Worm (Caenorhabditis elegans): ENCODE results near the gene srh-17.

The srh-17 gene

DNA sequence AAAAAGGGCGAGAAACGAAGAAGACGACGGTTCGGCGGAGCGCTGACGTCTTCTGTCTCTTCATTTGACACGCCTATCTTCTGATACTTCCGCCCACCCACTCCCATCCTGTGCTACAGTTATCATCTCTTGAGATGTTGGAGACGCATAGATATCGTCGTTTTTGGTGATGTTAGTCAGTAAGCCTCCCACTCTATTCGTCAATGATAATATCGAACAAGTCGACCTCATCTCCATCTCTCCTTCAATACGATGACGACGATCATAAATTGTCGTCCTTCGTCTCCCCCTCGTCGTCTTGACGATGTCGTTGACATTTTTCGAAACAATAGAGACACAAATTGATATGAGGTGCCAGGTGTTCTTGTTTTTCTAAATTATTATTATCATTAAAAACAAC is 3.0 kb upstream of the srh-17 start, which contains the start of gene slc-25A29:
slc-25A29 (minus strand) TSS at position 45 of the 400 bp plus-strand sequence.
- TF ChIP-seq hlh-13 (GFP tag; optimal IDR thresholded peaks at IDR 0.05) (no peak), ztf-16 (tag; optimal IDR thresholded peaks at IDR 0.05) (no peak)

DNA sequence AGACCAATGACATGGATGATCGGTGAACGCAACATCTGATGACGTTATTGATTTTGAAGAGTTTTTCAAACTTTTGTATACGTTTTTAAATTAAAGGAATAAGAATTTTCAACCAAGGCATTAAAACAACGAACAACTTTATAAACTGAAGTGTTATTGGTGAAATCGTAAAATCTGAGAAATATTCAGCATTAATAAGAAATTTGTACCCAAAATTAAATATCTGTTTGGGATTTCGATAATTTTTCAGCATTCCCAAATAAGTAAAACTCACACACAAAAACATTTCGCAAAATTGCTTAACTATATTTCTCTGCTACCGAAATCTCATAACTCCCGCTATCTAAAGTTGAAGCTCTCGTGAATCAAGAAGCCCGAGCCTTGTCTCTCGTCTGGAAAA is 1.5 kb upstream of the srh-17 start:
- no peak for TF ChIP-seq ceh-6 (GFP tag; optimal IDR thresholded peaks at IDR 0.05)
- TF ChIP-seq ceh-9 (tag; optimal IDR thresholded peaks at IDR 0.05), result no peak
- no peak for TF ChIP-seq K02D7.2 (tag; optimal IDR thresholded peaks at IDR 0.05)
- TF ChIP-seq tbx-7 (tag; optimal IDR thresholded peaks at IDR 0.05), result no peak
- no peak for TF ChIP-seq fkh-6 (tag; optimal IDR thresholded peaks at IDR 0.05)
- TF ChIP-seq dmd-4 (tag; optimal IDR thresholded peaks at IDR 0.05; ENCODE audit: borderline replicate concordance), result no peak
- TF ChIP-seq C08G9.2 (tag; optimal IDR thresholded peaks at IDR 0.05), result no peak
- TF ChIP-seq nhr-232 (tag; optimal IDR thresholded peaks at IDR 0.05), result no peak
- no peak for TF ChIP-seq eyg-1 (tag; optimal IDR thresholded peaks at IDR 0.05)
- no peak for TF ChIP-seq ahr-1 (tag; optimal IDR thresholded peaks at IDR 0.05)
- no peak for TF ChIP-seq Y22D7AL.16 (tag; optimal IDR thresholded peaks at IDR 0.05)
- TF ChIP-seq rnt-1 (tag; optimal IDR thresholded peaks at IDR 0.05), result no peak
- no peak for TF ChIP-seq madf-2 (tag; optimal IDR thresholded peaks at IDR 0.05)
- TF ChIP-seq hlh-15 (tag; optimal IDR thresholded peaks at IDR 0.05), result no peak
- TF ChIP-seq elt-2 (tag; optimal IDR thresholded peaks at IDR 0.05), result no peak
- no peak for TF ChIP-seq ref-2 (tag; optimal IDR thresholded peaks at IDR 0.05)

DNA sequence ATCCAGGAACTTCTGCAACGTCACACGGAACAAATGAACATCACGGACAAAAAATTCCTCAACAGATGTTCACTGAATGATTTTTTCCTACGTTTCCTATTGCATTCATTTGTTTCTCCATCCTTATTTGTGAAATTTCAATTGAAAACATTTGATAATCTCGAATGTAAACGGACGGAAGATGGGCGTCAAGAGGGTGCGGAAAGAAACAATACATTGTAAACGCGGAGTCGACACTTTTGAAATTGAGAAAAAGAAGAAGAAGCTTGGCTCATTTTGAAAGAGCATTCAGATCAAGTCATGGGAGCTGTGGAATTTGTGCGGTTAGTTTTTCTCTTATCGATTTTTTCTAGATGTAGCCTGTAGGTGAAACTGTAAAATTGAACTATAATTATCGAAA is 1.9 kb downstream of the srh-17 start, which contains the start of gene C47E8.9:
C47E8.9 (plus strand) TSS at position 301 of the 400 bp plus-strand sequence.
- TF ChIP-seq pha-2 (tag; optimal IDR thresholded peaks at IDR 0.05), result no peak
- no peak for TF ChIP-seq ets-4 (tag; optimal IDR thresholded peaks at IDR 0.05)
- TF ChIP-seq F13H6.1 (tag; optimal IDR thresholded peaks at IDR 0.05), result no peak
- TF ChIP-seq pax-1 (tag; optimal IDR thresholded peaks at IDR 0.05), result no peak
- TF ChIP-seq pqm-1 (tag; optimal IDR thresholded peaks at IDR 0.05), result no peak
- no peak for TF ChIP-seq ceh-2 (tag; optimal IDR thresholded peaks at IDR 0.05)
- no peak for TF ChIP-seq mec-3 (tag; optimal IDR thresholded peaks at IDR 0.05; ENCODE audit: borderline replicate concordance)
- no peak for TF ChIP-seq elt-4 (tag; optimal IDR thresholded peaks at IDR 0.05)
- no peak for TF ChIP-seq nfya-1 (tag; optimal IDR thresholded peaks at IDR 0.05)
- no peak for TF ChIP-seq C38D4.7 (GFP tag; optimal IDR thresholded peaks at IDR 0.05)
- no peak for TF ChIP-seq zip-5 (tag; optimal IDR thresholded peaks at IDR 0.05)
- TF ChIP-seq ztf-16 (tag; optimal IDR thresholded peaks at IDR 0.05), result no peak

DNA sequence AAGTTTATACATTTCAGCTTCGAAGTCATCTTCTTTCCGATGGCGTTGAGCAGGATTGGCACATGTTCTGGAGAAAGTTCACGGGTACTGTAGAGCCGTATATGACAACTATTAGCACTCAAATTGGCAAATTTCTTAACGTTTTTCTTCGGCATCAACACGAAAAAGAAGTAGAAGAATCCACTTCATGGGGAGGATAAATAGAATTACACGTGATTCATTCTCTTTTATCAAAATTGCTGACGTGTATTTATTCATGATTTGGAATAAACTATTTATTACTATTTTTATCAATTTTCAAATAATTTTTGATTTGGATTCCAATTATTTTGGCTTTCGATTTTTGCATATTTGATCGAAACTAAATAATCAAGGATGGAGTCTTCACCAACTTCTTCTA is 4.6 kb downstream of the srh-17 start, which contains the start of gene C47E8.1:
C47E8.1 (plus strand) TSS at position 301 of the 400 bp plus-strand sequence.
- no peak for TF ChIP-seq lin-11 (tag; optimal IDR thresholded peaks at IDR 0.05)
- TF ChIP-seq syd-9 (tag; optimal IDR thresholded peaks at IDR 0.05), result no peak
- TF ChIP-seq fkh-6 (tag; optimal IDR thresholded peaks at IDR 0.05), result no peak
- no peak for TF ChIP-seq ceh-6 (GFP tag; optimal IDR thresholded peaks at IDR 0.05)
- TF ChIP-seq gmeb-2 (tag; optimal IDR thresholded peaks at IDR 0.05), result no peak

DNA sequence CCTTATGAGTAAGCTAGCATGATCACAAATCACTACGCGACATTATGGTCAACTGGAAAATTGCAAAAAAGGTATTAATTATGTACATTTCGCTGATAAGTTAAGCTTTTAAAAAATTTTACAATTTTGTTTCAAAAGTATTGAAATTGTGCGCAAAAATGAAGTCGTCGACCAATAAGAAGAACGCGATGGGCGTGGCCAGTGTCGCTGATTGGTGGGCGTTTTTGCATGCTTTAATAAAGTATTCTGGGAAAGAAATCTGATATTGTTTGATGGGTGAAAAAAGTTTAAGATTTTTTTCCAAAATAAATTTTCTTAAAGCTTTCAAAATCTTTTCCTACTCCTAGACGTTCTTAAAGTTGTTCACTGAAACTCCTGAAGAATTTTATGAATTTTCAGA is 17.2 kb downstream of the srh-17 start:
- TF ChIP-seq nfya-1 (tag; optimal IDR thresholded peaks at IDR 0.05) (peak; percentile 81), ceh-18 (tag; optimal IDR thresholded peaks at IDR 0.05) (no peak), tbx-2 (tag; optimal IDR thresholded peaks at IDR 0.05) (no peak), ref-2 (tag; optimal IDR thresholded peaks at IDR 0.05) (no peak)

DNA sequence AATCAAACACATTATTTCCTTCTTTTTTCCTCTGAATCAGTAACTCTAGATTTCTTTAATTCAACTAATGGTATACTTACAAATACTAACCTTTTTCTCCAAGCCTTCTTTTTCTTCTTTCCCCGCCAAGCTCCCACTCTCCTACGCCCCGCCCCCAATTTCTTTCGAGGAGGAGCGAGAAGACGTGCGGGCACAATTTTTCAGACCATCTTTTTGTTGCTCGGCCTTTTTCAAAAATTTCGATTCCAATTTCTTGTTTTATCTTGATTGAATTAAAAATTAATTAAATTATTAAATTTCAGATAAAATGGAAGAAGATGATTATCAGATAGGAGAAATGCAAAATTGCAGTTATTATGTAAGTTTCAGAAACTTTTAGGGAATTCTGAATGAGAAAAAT is 18.9 kb downstream of the srh-17 start, which contains the start of gene C47E8.3:
C47E8.3 (plus strand) TSS at position 301 of the 400 bp plus-strand sequence.
- TF ChIP-seq hlh-30 (tag; optimal IDR thresholded peaks at IDR 0.05; ENCODE audit: insufficient read depth) (no peak), Y22D7AL.16 (tag; optimal IDR thresholded peaks at IDR 0.05) (no peak), ahr-1 (tag; optimal IDR thresholded peaks at IDR 0.05) (no peak), gmeb-2 (tag; optimal IDR thresholded peaks at IDR 0.05) (no peak), mec-3 (tag; optimal IDR thresholded peaks at IDR 0.05; ENCODE audit: borderline replicate concordance) (no peak), fax-1 (tag; optimal IDR thresholded peaks at IDR 0.05) (no peak)

Measured in whole organism, late embryonic.